Worm (Caenorhabditis elegans) whole organism, late embryonic: ENCODE results near the gene srx-26.

Experiments
- C38D4.7 ChIP-seq: fragments of 200-800 bp; sonication (Bioruptor generic); optimal IDR thresholded peaks from 2 replicates; lab custom pipeline; 2018; ENCODE audit warnings: mild to moderate bottlenecking, missing genetic modification characterization, moderate library complexity, missing compliant biosample characterization
- ama-1 ChIP-seq: fragments of 150-350 bp; optimal IDR thresholded peaks from 2 replicates; lab custom pipeline; 2014
- dmd-4 ChIP-seq: sonication (generic microtip); optimal IDR thresholded peaks from 2 replicates; lab custom pipeline; 2016; ENCODE audit warnings: borderline replicate concordance, missing genetic modification characterization, missing compliant biosample characterization
- elt-2 ChIP-seq: sonication (generic microtip); optimal IDR thresholded peaks from 2 replicates; lab custom pipeline; 2016; ENCODE audit warnings: missing genetic modification reagents, missing genetic modification characterization, missing compliant biosample characterization
- elt-4 ChIP-seq: sonication (generic microtip); optimal IDR thresholded peaks from 2 replicates; lab custom pipeline; 2016; ENCODE audit warnings: missing genetic modification characterization, missing compliant biosample characterization
- ets-4 ChIP-seq: sonication (generic microtip); optimal IDR thresholded peaks from 2 replicates; lab custom pipeline; 2016; ENCODE audit warnings: missing genetic modification characterization, missing compliant biosample characterization
- fkh-10 ChIP-seq: fragments of 150-350 bp; optimal IDR thresholded peaks from 2 replicates; lab custom pipeline; 2014; ENCODE audit warnings: missing biosample characterization, missing genetic modification reagents, missing genetic modification characterization
- nhr-11 ChIP-seq: fragments of 150-350 bp; optimal IDR thresholded peaks from 2 replicates; lab custom pipeline; 2014; ENCODE audit warnings: missing biosample characterization, missing genetic modification characterization
- pat-9 ChIP-seq: fragments of 200-800 bp; sonication (Bioruptor generic); optimal IDR thresholded peaks from 2 replicates; lab custom pipeline; 2018; ENCODE audit warnings: mild to moderate bottlenecking, missing genetic modification characterization, moderate library complexity, missing compliant biosample characterization
- pqm-1 ChIP-seq: sonication (generic microtip); optimal IDR thresholded peaks from 2 replicates; lab custom pipeline; 2016; ENCODE audit warnings: missing genetic modification characterization, missing compliant biosample characterization
- sox-4 ChIP-seq: sonication (generic microtip); optimal IDR thresholded peaks from 2 replicates; lab custom pipeline; 2017; ENCODE audit warnings: mild to moderate bottlenecking, missing genetic modification characterization, inconsistent platforms, missing compliant biosample characterization
- syd-9 ChIP-seq: sonication (generic microtip); optimal IDR thresholded peaks from 2 replicates; lab custom pipeline; 2016; ENCODE audit warnings: mild to moderate bottlenecking, missing genetic modification characterization, moderate library complexity, missing compliant biosample characterization

DNA sequence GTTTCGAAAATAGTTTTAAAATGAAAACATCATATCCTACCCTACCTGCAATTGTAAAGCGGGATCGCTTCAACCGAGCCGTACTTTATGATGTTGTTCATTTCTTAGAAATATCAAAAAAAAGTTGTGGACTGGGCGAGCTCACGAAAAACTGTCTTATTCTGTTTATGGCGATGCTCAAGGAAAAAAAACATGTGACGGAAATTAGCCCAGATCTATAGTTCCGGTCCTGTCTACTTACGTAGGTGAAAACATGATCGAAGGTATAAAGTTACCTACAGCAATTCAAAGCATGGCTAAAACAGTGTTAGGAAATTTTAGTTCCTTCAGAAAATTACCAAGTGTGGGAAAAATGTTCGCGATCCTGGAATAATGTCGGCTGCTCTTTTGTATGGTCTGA lies 32.1 kb downstream of the srx-26 start, which contains the start of gene srt-27:
- TF ChIP-seq elt-4 (tag; lab: Kevin White, UChicago) (no peak), syd-9 (tag; lab: Kevin White, UChicago) (no peak), pat-9 (tag; lab: Kevin White, UChicago) (no peak), dmd-4 (tag; lab: Kevin White, UChicago) (no peak), fkh-10 (GFP tag; lab: Kevin White, UChicago) (no peak), pqm-1 (no peak), ets-4 (tag; lab: Kevin White, UChicago) (no peak), ama-1 (lab: Kevin White, UChicago) (no peak), elt-2 (tag; lab: Kevin White, UChicago) (no peak), sox-4 (tag; lab: Kevin White, UChicago) (no peak), nhr-11 (no peak), C38D4.7 (GFP tag; lab: Kevin White, UChicago) (no peak)
